Fruit fly (Drosophila melanogaster): ENCODE results near the gene CG7091.
A peak's percentile ranks its signal among the peaks of the same experiment; 100 is the strongest.

Gene CG7091

dm6 chr3R:13012990-13013389, 35.2 kb downstream of the CG7091 start (continued):
- no peak for TF ChIP-seq GATAe (GFP tag; conservative IDR thresholded peaks at IDR 0.05)
- TF ChIP-seq ewg (GFP tag; optimal IDR thresholded peaks at IDR 0.05) = no peak
- no peak for TF ChIP-seq Dek (tag; optimal IDR thresholded peaks at IDR 0.05)
- TF ChIP-seq CG13287 (GFP tag; IDR thresholded peaks at IDR 0.05; ENCODE audit: partially characterized antibody) = no peak
- TF ChIP-seq CG2116 (GFP tag; optimal IDR thresholded peaks at IDR 0.05) = peak; percentile 72
- TF ChIP-seq CG10274 (GFP tag; optimal IDR thresholded peaks at IDR 0.05) = no peak
- no peak for TF ChIP-seq croc (GFP tag; conservative IDR thresholded peaks at IDR 0.05)
- TF ChIP-seq CG6813 (GFP tag; optimal IDR thresholded peaks at IDR 0.05) = no peak
- no peak for TF ChIP-seq inv (GFP tag; IDR thresholded peaks at IDR 0.05; ENCODE audit: partially characterized antibody)
- TF ChIP-seq CG6175 (GFP tag; IDR thresholded peaks at IDR 0.05) = 0 out of 3 replicates have a peak, but pooled peaks have one; percentile 44
- no peak for TF ChIP-seq CG8924 (tag; optimal IDR thresholded peaks at IDR 0.05)
- no peak for TF ChIP-seq CG1233 (GFP tag; optimal IDR thresholded peaks at IDR 0.05)
- no peak for TF ChIP-seq Dad (GFP tag; optimal IDR thresholded peaks at IDR 0.05)
- no peak for TF ChIP-seq nmo (GFP tag; optimal IDR thresholded peaks at IDR 0.05)
- no peak for TF ChIP-seq CG15011 (GFP tag; optimal IDR thresholded peaks at IDR 0.05)
- TF ChIP-seq CG14710 (tag; optimal IDR thresholded peaks at IDR 0.05) = no peak
- no peak for TF ChIP-seq CkIIα-i1 (GFP tag; IDR thresholded peaks at IDR 0.05)
- 0 out of 3 replicates have a peak, but pooled peaks have one; percentile 24 for TF ChIP-seq H15 (GFP tag; IDR thresholded peaks at IDR 0.05)
- no peak for TF ChIP-seq al (GFP tag; IDR thresholded peaks at IDR 0.05)
- no peak for TF ChIP-seq grau (tag; optimal IDR thresholded peaks at IDR 0.05)
- no peak for TF ChIP-seq Abd-B (GFP tag; optimal IDR thresholded peaks at IDR 0.05)
- TF ChIP-seq vfl (GFP tag; optimal IDR thresholded peaks at IDR 0.05) = no peak
- no peak for TF ChIP-seq sug (tag; optimal IDR thresholded peaks at IDR 0.05)
- no peak for TF ChIP-seq CG9817 (tag; optimal IDR thresholded peaks at IDR 0.05)
- TF ChIP-seq BEAF-32 (GFP tag; optimal IDR thresholded peaks at IDR 0.05) = no peak
- no peak for TF ChIP-seq sc (optimal IDR thresholded peaks at IDR 0.05)
- no peak for TF ChIP-seq sc (GFP tag; optimal IDR thresholded peaks at IDR 0.05)
- TF ChIP-seq Opbp (GFP tag; IDR thresholded peaks at IDR 0.05; ENCODE audit: partially characterized antibody) = 0 out of 3 replicates have a peak, but pooled peaks have one; percentile 24
- no peak for TF ChIP-seq fu2 (GFP tag; optimal IDR thresholded peaks at IDR 0.05)
- TF ChIP-seq CG9215 (GFP tag; IDR thresholded peaks at IDR 0.05) = no peak
- no peak for TF ChIP-seq CG43689 (GFP tag; IDR thresholded peaks at IDR 0.05)
- TF ChIP-seq D19A (tag; optimal IDR thresholded peaks at IDR 0.05) = no peak
- no peak for TF ChIP-seq CG32772 (GFP tag; IDR thresholded peaks at IDR 0.05)
- no peak for TF ChIP-seq scrt (GFP tag; optimal IDR thresholded peaks at IDR 0.05)
- no peak for TF ChIP-seq CG10321 (GFP tag; IDR thresholded peaks at IDR 0.05)
- no peak for TF ChIP-seq hb (GFP tag; IDR thresholded peaks at IDR 0.05; ENCODE audit: partially characterized antibody)
- TF ChIP-seq Awh (GFP tag; IDR thresholded peaks at IDR 0.05) = no peak
- no peak for TF ChIP-seq CG3995 (GFP tag; optimal IDR thresholded peaks at IDR 0.05)
- TF ChIP-seq ap (GFP tag; IDR thresholded peaks at IDR 0.05) = no peak
- TF ChIP-seq Dip3 (GFP tag; optimal IDR thresholded peaks at IDR 0.05) = no peak
- TF ChIP-seq wdn (GFP tag; IDR thresholded peaks at IDR 0.05) = 0 out of 2 replicates have a peak, but pooled peaks have one; percentile 24
- TF ChIP-seq her (GFP tag; optimal IDR thresholded peaks at IDR 0.05) = no peak
- TF ChIP-seq run (tag; optimal IDR thresholded peaks at IDR 0.05) = no peak
- peak; percentile 25; the same call in 1 of the 3 replicates for TF ChIP-seq gce (GFP tag; IDR thresholded peaks at IDR 0.05)
- TF ChIP-seq Max (GFP tag; optimal IDR thresholded peaks at IDR 0.05) = no peak
- TF ChIP-seq CG7928 (GFP tag; optimal IDR thresholded peaks at IDR 0.05) = no peak
- no peak for TF ChIP-seq CG13775 (GFP tag; optimal IDR thresholded peaks at IDR 0.05)
- no peak for TF ChIP-seq Gsc (GFP tag; IDR thresholded peaks at IDR 0.05)
- TF ChIP-seq CG11398 (GFP tag; optimal IDR thresholded peaks at IDR 0.05) = no peak
- peak; percentile 48; the same call in 1 of the 2 replicates for TF ChIP-seq rib (GFP tag; IDR thresholded peaks at IDR 0.05)
- TF ChIP-seq CG1603 (tag; optimal IDR thresholded peaks at IDR 0.05) = no peak
- TF ChIP-seq trh (GFP tag; optimal IDR thresholded peaks at IDR 0.05) = no peak
